Fruit fly (Drosophila melanogaster) whole organism, embryonic: ENCODE results near the gene CG9498.

Experiments
- Ada2b ChIP-seq: fragments of 200-800 bp; sonication (Bioruptor generic); IDR thresholded peaks from 2 replicates; pipeline ENCODE4 v1.3.6; 2022; ENCODE audit warnings: missing biosample characterization, missing genetic modification characterization
- Atf-2 ChIP-seq: fragments of 200-800 bp; sonication (Bioruptor generic); optimal IDR thresholded peaks from 2 replicates; lab custom pipeline; 2016; ENCODE audit warnings: missing biosample characterization, missing genetic modification characterization
- B-H2 ChIP-seq: fragments of 200-800 bp; sonication (Bioruptor generic); optimal IDR thresholded peaks from 2 replicates; lab custom pipeline; 2018; ENCODE audit warnings: missing biosample characterization, mild to moderate bottlenecking, missing genetic modification characterization
- C15 ChIP-seq: fragments of 200-800 bp; sonication (Bioruptor generic); IDR thresholded peaks from 3 replicates; pipeline ENCODE4 v1.3.6; 2022; ENCODE audit warnings: missing biosample characterization, missing genetic modification characterization
- CG10366 ChIP-seq: fragments of 200-800 bp; sonication (Bioruptor generic); IDR thresholded peaks from 2 replicates; pipeline ENCODE4 v1.3.6; 2022; ENCODE audit warnings: missing biosample characterization, missing genetic modification characterization
- CG16813 ChIP-seq: fragments of 200-800 bp; sonication (Bioruptor generic); IDR thresholded peaks from 3 replicates; pipeline ENCODE4 v1.3.6; 2022; ENCODE audit warnings: missing biosample characterization, missing genetic modification characterization; ENCODE audit not compliant: partially characterized antibody
- CG16863 ChIP-seq: fragments of 200-800 bp; sonication (Bioruptor generic); optimal IDR thresholded peaks from 3 replicates; lab custom pipeline; 2016; ENCODE audit warnings: missing biosample characterization, missing genetic modification characterization
- CG17328 ChIP-seq: fragments of 200-800 bp; sonication (Bioruptor generic); IDR thresholded peaks from 2 replicates; pipeline ENCODE4 v1.3.6; 2022; ENCODE audit warnings: missing biosample characterization, missing genetic modification characterization
- CG18764 ChIP-seq: fragments of 200-800 bp; sonication (Bioruptor generic); optimal IDR thresholded peaks from 3 replicates; lab custom pipeline; 2016; ENCODE audit warnings: missing biosample characterization, missing genetic modification characterization
- CG2678 ChIP-seq: fragments of 200-800 bp; sonication (Bioruptor generic); optimal IDR thresholded peaks from 3 replicates; lab custom pipeline; 2019; ENCODE audit warnings: missing biosample characterization, mild to moderate bottlenecking, missing genetic modification characterization, moderate library complexity
- CG33213 ChIP-seq: fragments of 200-800 bp; sonication (Bioruptor generic); optimal IDR thresholded peaks from 3 replicates; lab custom pipeline; 2016; ENCODE audit warnings: missing biosample characterization, missing genetic modification characterization
- CG3407 ChIP-seq: fragments of 200-800 bp; sonication (Bioruptor generic); optimal IDR thresholded peaks from 2 replicates; lab custom pipeline; 2018; ENCODE audit warnings: missing biosample characterization, mild to moderate bottlenecking, missing genetic modification characterization
- CG34224 ChIP-seq: fragments of 200-800 bp; sonication (Bioruptor generic); IDR thresholded peaks from 3 replicates; pipeline ENCODE4 v1.3.6; 2022; ENCODE audit warnings: missing biosample characterization, missing genetic modification characterization; ENCODE audit not compliant: partially characterized antibody
- CG5180 ChIP-seq: fragments of 200-800 bp; sonication (Bioruptor generic); optimal IDR thresholded peaks from 3 replicates; lab custom pipeline; 2017; ENCODE audit warnings: missing biosample characterization, missing genetic modification characterization, mild to moderate bottlenecking, moderate library complexity, missing genetic modification reagents
- CG6683 ChIP-seq: fragments of 200-800 bp; sonication (Bioruptor generic); optimal IDR thresholded peaks from 2 replicates; lab custom pipeline; 2017; ENCODE audit warnings: missing biosample characterization, mild to moderate bottlenecking, missing genetic modification characterization, missing genetic modification reagents
- CG7556 ChIP-seq: fragments of 200-800 bp; sonication (Bioruptor generic); optimal IDR thresholded peaks from 2 replicates; lab custom pipeline; 2017; ENCODE audit warnings: missing biosample characterization, mild to moderate bottlenecking, missing genetic modification characterization
- CG8359 ChIP-seq: fragments of 200-800 bp; sonication (Bioruptor generic); optimal IDR thresholded peaks from 2 replicates; lab custom pipeline; 2017; ENCODE audit warnings: missing biosample characterization, mild to moderate bottlenecking, missing genetic modification characterization, borderline replicate concordance
- CG9797 ChIP-seq: fragments of 200-800 bp; sonication (Bioruptor generic); optimal IDR thresholded peaks from 3 replicates; lab custom pipeline; 2018; ENCODE audit warnings: missing biosample characterization, mild to moderate bottlenecking, missing genetic modification characterization
- D ChIP-seq, 2 experiments: fragments of 200-800 bp in 1 of 2; fragments of >200 bp in 1 of 2; sonication (Bioruptor generic) in 1 of 2; optimal IDR thresholded peaks; 2 replicates in 1 of 2; 3 replicates in 1 of 2; lab custom pipeline; 2017; ENCODE audit warnings: mild to moderate bottlenecking in 1 of 2, missing biosample characterization in 1 of 2, missing genetic modification characterization in 1 of 2, missing genetic modification reagents in 1 of 2
- Ets65A ChIP-seq: fragments of 200-800 bp; sonication (Bioruptor generic); peaks from one replicate; lab custom pipeline; 2016; ENCODE audit warnings: missing biosample characterization, missing genetic modification characterization
- H15 ChIP-seq: fragments of 200-800 bp; sonication (Bioruptor generic); IDR thresholded peaks from 3 replicates; pipeline ENCODE4 v1.3.6; 2022; ENCODE audit warnings: missing biosample characterization, missing genetic modification characterization
- Hr51 ChIP-seq, 2 experiments: fragments of 200-800 bp; sonication (Bioruptor generic); optimal IDR thresholded peaks; 2 replicates in 1 of 2; 3 replicates in 1 of 2; lab custom pipeline; 2016 to 2018; ENCODE audit warnings: missing biosample characterization in 2 of 2, missing genetic modification characterization in 2 of 2, mild to moderate bottlenecking in 1 of 2, moderate library complexity in 1 of 2
- Jarid2 ChIP-seq: fragments of 200-800 bp; sonication (Bioruptor generic); optimal IDR thresholded peaks from 3 replicates; lab custom pipeline; 2017; ENCODE audit warnings: mild to moderate bottlenecking, missing biosample characterization, missing genetic modification reagents, missing genetic modification characterization
- NC2β ChIP-seq: fragments of 200-800 bp; sonication (Bioruptor generic); optimal IDR thresholded peaks from 2 replicates; lab custom pipeline; 2016; ENCODE audit warnings: missing biosample characterization, missing genetic modification characterization
- NFAT ChIP-seq: fragments of 200-800 bp; sonication (Bioruptor generic); IDR thresholded peaks from 2 replicates; pipeline ENCODE4 v1.3.6; 2022; ENCODE audit warnings: missing biosample characterization, missing genetic modification characterization
- Neu2 ChIP-seq: fragments of 200-800 bp; sonication (Bioruptor generic); optimal IDR thresholded peaks from 3 replicates; lab custom pipeline; 2016; ENCODE audit warnings: missing biosample characterization, missing genetic modification characterization, borderline replicate concordance
- Rfx ChIP-seq: fragments of 200-800 bp; sonication (Bioruptor generic); IDR thresholded peaks from 2 replicates; pipeline ENCODE4 v1.3.6; 2022; ENCODE audit warnings: missing biosample characterization, missing genetic modification characterization
- TFAM ChIP-seq: fragments of 200-800 bp; sonication (Bioruptor generic); optimal IDR thresholded peaks from 2 replicates; lab custom pipeline; 2017; ENCODE audit warnings: missing biosample characterization, missing genetic modification characterization, inconsistent platforms
- ac ChIP-seq: fragments of 200-800 bp; sonication (Bioruptor generic); optimal IDR thresholded peaks from 3 replicates; lab custom pipeline; 2017; ENCODE audit warnings: missing biosample characterization, mild to moderate bottlenecking, missing genetic modification characterization
- amos ChIP-seq: fragments of 200-800 bp; sonication (Bioruptor generic); IDR thresholded peaks from 2 replicates; pipeline ENCODE4 v1.3.6; 2022; ENCODE audit warnings: missing biosample characterization, missing genetic modification characterization; ENCODE audit not compliant: partially characterized antibody
- ato ChIP-seq: fragments of 200-800 bp; sonication (Bioruptor generic); IDR thresholded peaks from 2 replicates; pipeline ENCODE4 v1.3.6; 2022; ENCODE audit warnings: missing biosample characterization, missing genetic modification characterization; ENCODE audit not compliant: partially characterized antibody
- bab2 ChIP-seq: fragments of 200-800 bp; sonication (Bioruptor generic); optimal IDR thresholded peaks from 2 replicates; lab custom pipeline; 2016; ENCODE audit warnings: missing biosample characterization, missing genetic modification characterization
- bsh ChIP-seq, 2 experiments: fragments of 200-800 bp; sonication (Bioruptor generic); optimal IDR thresholded peaks; 2 replicates each; lab custom pipeline; 2017 to 2018; ENCODE audit warnings: mild to moderate bottlenecking in 2 of 2, missing biosample characterization in 2 of 2, missing genetic modification characterization in 2 of 2, moderate library complexity in 1 of 2
- cad ChIP-seq: fragments of >200 bp; optimal IDR thresholded peaks from 2 replicates; lab custom pipeline; 2017; ENCODE audit warnings: missing biosample characterization, missing genetic modification characterization
- cas ChIP-seq: fragments of 200-800 bp; sonication (Bioruptor generic); IDR thresholded peaks from 2 replicates; pipeline ENCODE4 v1.3.6; 2022; ENCODE audit warnings: missing biosample characterization, missing genetic modification characterization
- caup ChIP-seq: fragments of 200-800 bp; sonication (Bioruptor generic); optimal IDR thresholded peaks from 3 replicates; lab custom pipeline; 2017; ENCODE audit warnings: missing biosample characterization, mild to moderate bottlenecking, missing genetic modification characterization, moderate library complexity; ENCODE audit not compliant: severe bottlenecking
- chinmo ChIP-seq: fragments of 200-800 bp; sonication (Bioruptor generic); IDR thresholded peaks from 4 replicates; pipeline ENCODE4 v1.3.6; 2022; ENCODE audit warnings: missing biosample characterization, missing genetic modification characterization; ENCODE audit not compliant: partially characterized antibody
- corto ChIP-seq: fragments of 200-800 bp; sonication (Bioruptor generic); optimal IDR thresholded peaks from 2 replicates; lab custom pipeline; 2016; ENCODE audit warnings: missing biosample characterization, mild to moderate bottlenecking, missing genetic modification characterization, moderate library complexity
- crc ChIP-seq: fragments of 200-800 bp; sonication (Bioruptor generic); optimal IDR thresholded peaks from 2 replicates; lab custom pipeline; 2016; ENCODE audit warnings: missing biosample characterization, missing genetic modification characterization
- esg ChIP-seq: fragments of 200-800 bp; sonication (Bioruptor generic); conservative IDR thresholded peaks from 2 replicates; pipeline ENCODE4 v1.3.6; 2022; ENCODE audit warnings: missing biosample characterization, missing genetic modification characterization
- fd64A ChIP-seq: fragments of 200-800 bp; sonication (Bioruptor generic); optimal IDR thresholded peaks from 3 replicates; lab custom pipeline; 2018; ENCODE audit warnings: missing biosample characterization, mild to moderate bottlenecking, missing genetic modification characterization
- lola ChIP-seq, 3 experiments: fragments of >200 bp in 2 of 3; fragments of 200-800 bp in 1 of 3; sonication (Bioruptor generic) in 1 of 3; optimal IDR thresholded peaks; 2 replicates each; lab custom pipeline; 2017 to 2019; ENCODE audit warnings: missing biosample characterization in 3 of 3, missing genetic modification characterization in 3 of 3, mild to moderate bottlenecking in 1 of 3, moderate library complexity in 1 of 3
- lov ChIP-seq, 2 experiments: fragments of 200-800 bp in 1 of 2; fragments of >200 bp in 1 of 2; sonication (Bioruptor generic) in 1 of 2; IDR thresholded peaks in 1 of 2; optimal IDR thresholded peaks in 1 of 2; 2 replicates in 1 of 2; 3 replicates in 1 of 2; pipeline versions ENCODE4 v1.3.6 to Lab custom; 2017 to 2022; ENCODE audit warnings: missing biosample characterization in 1 of 2, missing genetic modification characterization in 1 of 2
- mam ChIP-seq: fragments of 200-800 bp; sonication (Bioruptor generic); optimal IDR thresholded peaks from 3 replicates; lab custom pipeline; 2016; ENCODE audit warnings: missing biosample characterization, missing genetic modification characterization
- nmo ChIP-seq: fragments of 200-800 bp; sonication (Bioruptor generic); optimal IDR thresholded peaks from 2 replicates; lab custom pipeline; 2018; ENCODE audit warnings: missing biosample characterization, mild to moderate bottlenecking, missing genetic modification characterization, moderate library complexity
- sima ChIP-seq: fragments of 200-800 bp; sonication (Bioruptor generic); optimal IDR thresholded peaks from 2 replicates; lab custom pipeline; 2016; ENCODE audit warnings: missing biosample characterization, missing genetic modification characterization

CG9498 gene

DNA sequence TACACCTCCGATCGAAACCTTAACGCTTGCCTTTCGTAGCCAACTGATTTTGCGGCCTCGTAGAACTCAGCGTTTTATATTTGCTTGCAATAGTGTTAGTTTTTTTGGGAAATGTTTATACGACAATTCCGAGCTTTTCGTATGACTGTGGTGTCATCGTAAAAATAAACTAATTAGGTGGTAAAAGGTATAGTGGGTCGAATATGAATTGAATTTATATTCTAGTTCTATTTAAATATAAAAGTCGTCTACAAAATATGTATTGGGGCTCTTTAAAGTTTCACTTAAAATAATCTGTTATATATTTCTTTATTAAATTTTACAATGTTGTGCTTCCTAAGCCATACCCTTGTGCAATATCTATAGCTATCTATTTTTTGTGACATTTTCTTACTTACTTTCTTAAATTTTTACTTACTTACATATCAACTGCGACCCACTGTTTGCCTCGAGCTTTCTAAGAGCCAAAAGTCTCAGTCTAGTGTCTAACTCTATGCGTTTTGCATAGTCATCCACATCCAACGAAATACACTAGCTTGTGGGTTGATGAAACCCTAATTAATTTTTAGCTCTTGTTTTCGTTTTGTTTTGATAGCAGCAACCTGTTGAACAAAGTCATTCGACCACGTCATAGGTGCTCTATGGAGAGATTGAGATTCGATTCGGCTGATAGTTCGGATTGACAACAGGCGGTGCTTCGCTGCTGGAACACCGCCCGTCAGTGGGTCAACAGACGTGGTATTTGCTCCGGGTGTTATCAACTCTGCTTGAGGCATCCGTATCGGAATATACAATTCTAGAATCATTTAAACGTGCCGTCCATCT is at the start of gene CG9498 (continued):
- peak; percentile 17 for TF ChIP-seq CG8359
- TF ChIP-seq fd64A (GFP tag; lab: Kevin White, UChicago), result no peak
- peak; percentile 90 for TF ChIP-seq CG7556 (GFP tag; lab: Kevin White, UChicago)
- TF ChIP-seq caup (GFP tag; lab: Kevin White, UChicago), result peak; percentile 88
- TF ChIP-seq CG16863, result no peak
- peak; percentile 55 for TF ChIP-seq mam (GFP tag; lab: Kevin White, UChicago)
- TF ChIP-seq chinmo (GFP tag; lab: Robert Waterston, UW), result 0 out of 4 replicates have a peak, but pooled peaks have one; percentile 63
- peak; percentile 9 for TF ChIP-seq CG3407 (GFP tag; lab: Kevin White, UChicago)
- no peak for TF ChIP-seq Atf-2 (GFP tag; lab: Kevin White, UChicago)
- peak; percentile 74 for TF ChIP-seq nmo (GFP tag; lab: Kevin White, UChicago)
- peak in 1 of 2 experiments; percentile 91 for TF ChIP-seq Hr51 (GFP tag; optimal IDR thresholded peaks at IDR 0.05; lab: Kevin White, UChicago)
- TF ChIP-seq Ets65A (GFP tag; lab: Kevin White, UChicago), result no peak
- TF ChIP-seq sima (GFP tag; lab: Kevin White, UChicago), result no peak
- no peak for TF ChIP-seq CG9797 (GFP tag; lab: Kevin White, UChicago)
- no peak for TF ChIP-seq cad
- peak; percentile 83 for TF ChIP-seq CG6683 (GFP tag; lab: Kevin White, UChicago)
- TF ChIP-seq TFAM (GFP tag; lab: Kevin White, UChicago), result no peak
- TF ChIP-seq C15, result peak; percentile 83
- no peak for TF ChIP-seq CG34224 (GFP tag; lab: Robert Waterston, UW)
- TF ChIP-seq lov (optimal IDR thresholded peaks at IDR 0.05; lab: Kevin White, UChicago), result no peak
- TF ChIP-seq lov (GFP tag; IDR thresholded peaks at IDR 0.05; lab: Robert Waterston, UW), result 0 out of 3 replicates have a peak, but pooled peaks have one; percentile 45
- TF ChIP-seq amos, result no peak
- peak; percentile 50 for TF ChIP-seq CG17328 (GFP tag; lab: Robert Waterston, UW)
- no peak for TF ChIP-seq bab2 (GFP tag; lab: Kevin White, UChicago)
- TF ChIP-seq Jarid2, result peak; percentile 57
- TF ChIP-seq CG5180 (GFP tag; lab: Kevin White, UChicago), result peak; percentile 65
- no peak for TF ChIP-seq NC2β (GFP tag; lab: Kevin White, UChicago)
- no peak for TF ChIP-seq D (optimal IDR thresholded peaks at IDR 0.05; lab: Kevin White, UChicago)
- TF ChIP-seq D (GFP tag; optimal IDR thresholded peaks at IDR 0.05; lab: Kevin White, UChicago), result peak; percentile 51
- peak in 1 of 3 experiments; percentile 9 for TF ChIP-seq lola (GFP tag; optimal IDR thresholded peaks at IDR 0.05; lab: Kevin White, UChicago)
- no peak for TF ChIP-seq ac
- TF ChIP-seq CG10366 (GFP tag; lab: Robert Waterston, UW), result peak; percentile 59
- no peak for TF ChIP-seq corto (GFP tag; lab: Kevin White, UChicago)
- peak; percentile 81 for TF ChIP-seq Rfx (GFP tag; lab: Robert Waterston, UW)
- peak; percentile 76 for TF ChIP-seq B-H2 (GFP tag; lab: Kevin White, UChicago)
- no peak for TF ChIP-seq Neu2 (GFP tag; lab: Kevin White, UChicago)
- TF ChIP-seq CG33213, result no peak
- no peak for TF ChIP-seq ato (GFP tag; lab: Robert Waterston, UW)
- peak; percentile 86 for TF ChIP-seq cas (GFP tag; lab: Robert Waterston, UW)
- peak in 1 of 2 experiments; percentile 53 for TF ChIP-seq bsh (GFP tag; optimal IDR thresholded peaks at IDR 0.05; lab: Kevin White, UChicago)
- TF ChIP-seq CG18764 (GFP tag; lab: Kevin White, UChicago), result no peak
- no peak for TF ChIP-seq crc
- peak; percentile 81 for TF ChIP-seq esg
- TF ChIP-seq NFAT, result peak; percentile 61
- TF ChIP-seq CG16813 (GFP tag; lab: Robert Waterston, UW), result no peak
- peak; percentile 97 for TF ChIP-seq CG2678
- TF ChIP-seq H15 (GFP tag; lab: Robert Waterston, UW), result peak; percentile 63; the same call in 2 of the 3 replicates
- TF ChIP-seq Ada2b (GFP tag; lab: Robert Waterston, UW), result peak; percentile 60
